Fruit fly (Drosophila melanogaster) whole organism, embryonic: ENCODE results near the gene sals.

Experiments used
- Aef1 ChIP-seq: fragments of 200-800 bp; sonication (Bioruptor generic); IDR thresholded peaks from 3 replicates; pipeline ENCODE4 v1.3.6; 2022; ENCODE audit warnings: missing biosample characterization, missing genetic modification characterization
- Antp ChIP-seq: fragments of 200-800 bp; sonication (Bioruptor generic); optimal IDR thresholded peaks from 3 replicates; lab custom pipeline; 2016; ENCODE audit warnings: missing biosample characterization, missing genetic modification characterization
- Blimp-1 ChIP-seq: fragments of 200-800 bp; sonication (Bioruptor generic); optimal IDR thresholded peaks from 3 replicates; lab custom pipeline; 2018; ENCODE audit warnings: missing biosample characterization, missing genetic modification characterization, mild to moderate bottlenecking, moderate library complexity, missing genetic modification reagents
- CG12659 ChIP-seq: fragments of 200-800 bp; sonication (Bioruptor generic); optimal IDR thresholded peaks from 3 replicates; lab custom pipeline; 2017; ENCODE audit warnings: mild to moderate bottlenecking, missing biosample characterization, missing genetic modification reagents, missing genetic modification characterization
- CG14441 ChIP-seq: fragments of 200-800 bp; sonication (Bioruptor generic); IDR thresholded peaks from 2 replicates; pipeline ENCODE4 v1.3.6; 2022; ENCODE audit warnings: missing biosample characterization, missing genetic modification characterization
- CG17568 ChIP-seq: fragments of 200-800 bp; sonication (Bioruptor generic); optimal IDR thresholded peaks from 2 replicates; lab custom pipeline; 2018; ENCODE audit warnings: missing biosample characterization, mild to moderate bottlenecking, missing genetic modification characterization, moderate library complexity
- CG17612 ChIP-seq: fragments of 200-800 bp; sonication (Bioruptor generic); IDR thresholded peaks from 2 replicates; pipeline ENCODE4 v1.3.6; 2022; ENCODE audit warnings: missing biosample characterization, missing genetic modification characterization
- CG18262 ChIP-seq: fragments of 200-800 bp; optimal IDR thresholded peaks from 3 replicates; lab custom pipeline; 2019; ENCODE audit warnings: missing biosample characterization, mild to moderate bottlenecking, missing genetic modification characterization, moderate library complexity
- CG18764 ChIP-seq: fragments of 200-800 bp; sonication (Bioruptor generic); optimal IDR thresholded peaks from 3 replicates; lab custom pipeline; 2016; ENCODE audit warnings: missing biosample characterization, missing genetic modification characterization
- CG31365 ChIP-seq: fragments of 200-800 bp; sonication (Bioruptor generic); optimal IDR thresholded peaks from 2 replicates; lab custom pipeline; 2018; ENCODE audit warnings: missing biosample characterization, mild to moderate bottlenecking, missing genetic modification characterization
- CG3281 ChIP-seq: fragments of 200-800 bp; sonication (Bioruptor generic); optimal IDR thresholded peaks from 3 replicates; lab custom pipeline; 2017; ENCODE audit warnings: missing biosample characterization, mild to moderate bottlenecking, missing genetic modification characterization
- CG3847 ChIP-seq: fragments of 200-800 bp; sonication (Bioruptor generic); IDR thresholded peaks from 2 replicates; pipeline ENCODE4 v1.3.6; 2022; ENCODE audit warnings: missing biosample characterization, missing genetic modification characterization
- CG4730 ChIP-seq: fragments of 200-800 bp; sonication (Bioruptor generic); IDR thresholded peaks from 2 replicates; pipeline ENCODE4 v1.3.6; 2022; ENCODE audit warnings: missing biosample characterization, missing genetic modification characterization
- CG4820 ChIP-seq: fragments of 200-800 bp; sonication (Bioruptor generic); optimal IDR thresholded peaks from 3 replicates; lab custom pipeline; 2016; ENCODE audit warnings: missing biosample characterization, missing genetic modification characterization
- CG7271 ChIP-seq: fragments of 200-800 bp; sonication (Bioruptor generic); optimal IDR thresholded peaks from 2 replicates; lab custom pipeline; 2018; ENCODE audit warnings: missing biosample characterization, mild to moderate bottlenecking, missing genetic modification characterization, moderate library complexity
- CG9215 ChIP-seq: fragments of 200-800 bp; sonication (Bioruptor generic); IDR thresholded peaks from 2 replicates; pipeline ENCODE4 v1.3.6; 2022; ENCODE audit warnings: missing biosample characterization, missing genetic modification characterization
- Camta ChIP-seq: fragments of 200-800 bp; sonication (Bioruptor generic); optimal IDR thresholded peaks from 2 replicates; lab custom pipeline; 2016; ENCODE audit warnings: missing biosample characterization, missing genetic modification characterization
- Dip2 ChIP-seq: fragments of 200-800 bp; sonication (Bioruptor generic); IDR thresholded peaks from 2 replicates; pipeline ENCODE4 v1.3.6; 2022; ENCODE audit warnings: missing biosample characterization, missing genetic modification characterization
- Fer3 ChIP-seq: fragments of 200-800 bp; sonication (Bioruptor generic); optimal IDR thresholded peaks from 2 replicates; lab custom pipeline; 2018; ENCODE audit warnings: missing biosample characterization, mild to moderate bottlenecking, missing genetic modification characterization, moderate library complexity
- Gsc ChIP-seq: fragments of 200-800 bp; sonication (Bioruptor generic); IDR thresholded peaks from 2 replicates; pipeline ENCODE4 v1.3.6; 2022; ENCODE audit warnings: missing biosample characterization, missing genetic modification characterization
- HLHmδ ChIP-seq: fragments of 200-800 bp; sonication (Bioruptor generic); optimal IDR thresholded peaks from 2 replicates; lab custom pipeline; 2018; ENCODE audit warnings: missing biosample characterization, mild to moderate bottlenecking, missing genetic modification characterization, moderate library complexity
- Hand ChIP-seq: fragments of 200-800 bp; sonication (Bioruptor generic); optimal IDR thresholded peaks from 2 replicates; lab custom pipeline; 2017; ENCODE audit warnings: mild to moderate bottlenecking, missing biosample characterization, missing genetic modification reagents, missing genetic modification characterization
- Hey ChIP-seq: fragments of 200-800 bp; sonication (Bioruptor generic); optimal IDR thresholded peaks from 3 replicates; lab custom pipeline; 2018; ENCODE audit warnings: missing biosample characterization, mild to moderate bottlenecking, missing genetic modification characterization
- MESR4 ChIP-seq: fragments of 200-800 bp; sonication (Bioruptor generic); optimal IDR thresholded peaks from 2 replicates; lab custom pipeline; 2018; ENCODE audit warnings: missing biosample characterization, mild to moderate bottlenecking, missing genetic modification characterization, moderate library complexity
- Mes4 ChIP-seq: fragments of 200-800 bp; sonication (Bioruptor generic); optimal IDR thresholded peaks from 2 replicates; lab custom pipeline; 2016; ENCODE audit warnings: missing biosample characterization, missing genetic modification characterization
- Sry-β ChIP-seq: fragments of 200-800 bp; sonication (Bioruptor generic); optimal IDR thresholded peaks from 2 replicates; lab custom pipeline; 2018; ENCODE audit warnings: missing biosample characterization, mild to moderate bottlenecking, missing genetic modification characterization, moderate library complexity
- Stat92E ChIP-seq, 3 experiments: fragments of >200 bp in 2 of 3; fragments of 200-800 bp in 1 of 3; sonication (Bioruptor generic) in 1 of 3; optimal IDR thresholded peaks; 2 replicates each; lab custom pipeline; 2017 to 2019; ENCODE audit warnings: missing biosample characterization in 3 of 3, missing genetic modification characterization in 3 of 3, mild to moderate bottlenecking in 1 of 3, moderate library complexity in 1 of 3
- TFAM ChIP-seq: fragments of 200-800 bp; sonication (Bioruptor generic); optimal IDR thresholded peaks from 2 replicates; lab custom pipeline; 2017; ENCODE audit warnings: missing biosample characterization, missing genetic modification characterization, inconsistent platforms
- Taf1 ChIP-seq: fragments of 200-800 bp; sonication (Bioruptor generic); IDR thresholded peaks from 2 replicates; pipeline ENCODE4 v1.3.6; 2022; ENCODE audit warnings: missing biosample characterization, missing genetic modification characterization
- bsh ChIP-seq, 2 experiments: fragments of 200-800 bp; sonication (Bioruptor generic); optimal IDR thresholded peaks; 2 replicates each; lab custom pipeline; 2017 to 2018; ENCODE audit warnings: mild to moderate bottlenecking in 2 of 2, missing biosample characterization in 2 of 2, missing genetic modification characterization in 2 of 2, moderate library complexity in 1 of 2
- danr ChIP-seq: fragments of 200-800 bp; sonication (Bioruptor generic); IDR thresholded peaks from 2 replicates; pipeline ENCODE4 v1.3.6; 2022; ENCODE audit warnings: missing biosample characterization, missing genetic modification characterization
- exex ChIP-seq: fragments of 200-800 bp; sonication (Bioruptor generic); optimal IDR thresholded peaks from 4 replicates; lab custom pipeline; 2018; ENCODE audit warnings: missing biosample characterization, mild to moderate bottlenecking, missing genetic modification characterization, moderate library complexity
- fd3F ChIP-seq: fragments of 200-800 bp; sonication (Bioruptor generic); optimal IDR thresholded peaks from 2 replicates; lab custom pipeline; 2018; ENCODE audit warnings: missing biosample characterization, mild to moderate bottlenecking, missing genetic modification characterization, moderate library complexity
- gce ChIP-seq: fragments of 200-800 bp; sonication (Bioruptor generic); IDR thresholded peaks from 3 replicates; pipeline ENCODE4 v1.3.6; 2022; ENCODE audit warnings: missing biosample characterization, missing genetic modification characterization
- gfzf ChIP-seq: fragments of 200-800 bp; sonication (Bioruptor generic); optimal IDR thresholded peaks from 2 replicates; lab custom pipeline; 2016; ENCODE audit warnings: missing biosample characterization, mild to moderate bottlenecking, missing genetic modification characterization, moderate library complexity
- hb ChIP-seq: fragments of 200-800 bp; sonication (Bioruptor generic); IDR thresholded peaks from 3 replicates; pipeline ENCODE4 v1.3.6; 2022; ENCODE audit warnings: missing biosample characterization, missing genetic modification characterization; ENCODE audit not compliant: partially characterized antibody
- insv ChIP-seq, 2 experiments: fragments of 200-800 bp; sonication (Bioruptor generic); optimal IDR thresholded peaks; 3 replicates each; lab custom pipeline; 2016 to 2018; ENCODE audit warnings: missing biosample characterization in 2 of 2, missing genetic modification characterization in 2 of 2
- kay ChIP-seq: fragments of 200-800 bp; sonication (Bioruptor generic); optimal IDR thresholded peaks from 2 replicates; lab custom pipeline; 2016; ENCODE audit warnings: missing biosample characterization, missing genetic modification characterization
- lab ChIP-seq: fragments of 200-800 bp; sonication (Bioruptor generic); optimal IDR thresholded peaks from 3 replicates; lab custom pipeline; 2017; ENCODE audit warnings: missing biosample characterization, missing genetic modification characterization, mild to moderate bottlenecking, moderate library complexity, missing genetic modification reagents
- lmd ChIP-seq: fragments of 200-800 bp; sonication (Bioruptor generic); IDR thresholded peaks from 2 replicates; pipeline ENCODE4 v1.3.6; 2022; ENCODE audit warnings: missing biosample characterization, missing genetic modification characterization
- lov ChIP-seq, 2 experiments: fragments of 200-800 bp in 1 of 2; fragments of >200 bp in 1 of 2; sonication (Bioruptor generic) in 1 of 2; IDR thresholded peaks in 1 of 2; optimal IDR thresholded peaks in 1 of 2; 2 replicates in 1 of 2; 3 replicates in 1 of 2; pipeline versions ENCODE4 v1.3.6 to Lab custom; 2017 to 2022; ENCODE audit warnings: missing biosample characterization in 1 of 2, missing genetic modification characterization in 1 of 2
- rib ChIP-seq: fragments of 200-800 bp; sonication (Bioruptor generic); IDR thresholded peaks from 2 replicates; pipeline ENCODE4 v1.3.6; 2022; ENCODE audit warnings: missing biosample characterization, missing genetic modification characterization
- ro ChIP-seq: fragments of 200-800 bp; sonication (Bioruptor generic); IDR thresholded peaks from 2 replicates; pipeline ENCODE4 v1.3.6; 2022; ENCODE audit warnings: missing biosample characterization, missing genetic modification characterization
- sc ChIP-seq, 3 experiments: fragments of >200 bp in 2 of 3; fragments of 200-800 bp in 1 of 3; sonication (Bioruptor generic) in 1 of 3; optimal IDR thresholded peaks; 2 replicates in 2 of 3; 3 replicates in 1 of 3; lab custom pipeline; 2017; ENCODE audit warnings: mild to moderate bottlenecking in 1 of 3, missing biosample characterization in 1 of 3, missing genetic modification characterization in 1 of 3, missing genetic modification reagents in 1 of 3
- schlank ChIP-seq: fragments of 200-800 bp; sonication (Bioruptor generic); optimal IDR thresholded peaks from 2 replicates; lab custom pipeline; 2018; ENCODE audit warnings: missing biosample characterization, mild to moderate bottlenecking, missing genetic modification characterization
- sens ChIP-seq: fragments of 200-800 bp; sonication (Bioruptor generic); peaks from one replicate; lab custom pipeline; 2016; ENCODE audit warnings: missing biosample characterization, missing genetic modification characterization
- sr ChIP-seq: fragments of 200-800 bp; sonication (Bioruptor generic); IDR thresholded peaks from 3 replicates; pipeline ENCODE4 v1.3.6; 2022; ENCODE audit warnings: missing biosample characterization, missing genetic modification characterization
- trh ChIP-seq: fragments of 200-800 bp; sonication (Bioruptor generic); optimal IDR thresholded peaks from 2 replicates; lab custom pipeline; 2016; ENCODE audit warnings: missing biosample characterization, missing genetic modification characterization
- wek ChIP-seq: fragments of 200-800 bp; sonication (Bioruptor generic); optimal IDR thresholded peaks from 3 replicates; lab custom pipeline; 2018; ENCODE audit warnings: missing biosample characterization, mild to moderate bottlenecking, missing genetic modification characterization, moderate library complexity

sals gene

DNA sequence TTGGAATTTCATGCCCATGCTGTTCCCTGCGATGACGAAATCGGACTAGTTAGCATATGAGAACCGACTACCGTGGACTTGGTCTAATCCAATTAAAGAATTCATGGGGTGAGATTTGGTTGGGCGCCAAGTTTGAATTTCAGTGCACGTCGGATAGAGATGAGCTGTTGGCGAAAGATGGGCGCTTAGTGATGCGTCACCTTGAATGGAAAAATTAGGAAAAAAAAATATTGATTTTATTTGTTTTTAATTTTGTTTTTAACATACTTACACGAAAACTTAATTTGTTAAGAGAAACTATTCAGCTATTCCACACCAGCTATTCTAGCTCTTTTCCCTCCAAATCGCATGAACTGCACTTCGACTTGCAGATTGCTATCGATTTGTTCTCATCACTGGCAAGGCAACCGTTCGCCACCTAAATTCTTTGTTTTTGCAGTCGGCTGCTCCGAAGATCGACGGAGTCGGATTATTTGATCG, 29.9 kb downstream of the sals start, which contains the start of the genes ninaG and Sptz (continued):
- TF ChIP-seq Blimp-1 (peak; percentile 86), wek (no peak), CG7271 (tag; lab: Kevin White, UChicago) (peak; percentile 83), lab (peak; percentile 94), gfzf (GFP tag; lab: Kevin White, UChicago) (peak; percentile 39), CG12659 (peak; percentile 92), Stat92E (GFP tag; optimal IDR thresholded peaks at IDR 0.05; lab: Kevin White, UChicago) (no peak), CG17612 (GFP tag; lab: Robert Waterston, UW) (peak; percentile 73), Gsc (GFP tag; lab: Robert Waterston, UW) (peak; percentile 81), CG3281 (peak; percentile 87), Sry-β (GFP tag; lab: Kevin White, UChicago) (peak; percentile 99), CG18764 (peak; percentile 90), trh (GFP tag; lab: Kevin White, UChicago) (peak; percentile 90), gce (GFP tag; lab: Robert Waterston, UW) (peak; percentile 87), CG31365 (tag; lab: Kevin White, UChicago) (peak; percentile 6), MESR4 (GFP tag; lab: Kevin White, UChicago) (no peak), sc (optimal IDR thresholded peaks at IDR 0.05; lab: Kevin White, UChicago) (no peak), sc (GFP tag; optimal IDR thresholded peaks at IDR 0.05; lab: Kevin White, UChicago) (peak; percentile 81), CG3847 (GFP tag; lab: Robert Waterston, UW) (peak; percentile 95), danr (GFP tag; lab: Robert Waterston, UW) (peak; percentile 88), Hand (peak; percentile 59), CG9215 (peak; percentile 94), Dip2 (GFP tag; lab: Robert Waterston, UW) (peak; percentile 43; the same call in 1 of the 2 replicates), lmd (peak; percentile 97), ro (GFP tag; lab: Robert Waterston, UW) (peak; percentile 90), CG17568 (GFP tag; lab: Kevin White, UChicago) (no peak), Taf1 (GFP tag; lab: Robert Waterston, UW) (peak; percentile 90), CG4820 (GFP tag; lab: Kevin White, UChicago) (peak; percentile 95), CG18262 (tag; lab: Kevin White, UChicago) (peak; percentile 89), CG14441 (GFP tag; lab: Robert Waterston, UW) (peak; percentile 96), hb (no peak), Mes4 (GFP tag; lab: Kevin White, UChicago) (peak; percentile 86), HLHmδ (GFP tag; lab: Kevin White, UChicago) (no peak), lov (optimal IDR thresholded peaks at IDR 0.05; lab: Kevin White, UChicago) (no peak), lov (GFP tag; IDR thresholded peaks at IDR 0.05; lab: Robert Waterston, UW) (peak; percentile 92), Fer3 (tag; lab: Kevin White, UChicago) (peak; percentile 91), TFAM (GFP tag; lab: Kevin White, UChicago) (peak; percentile 61), CG4730 (GFP tag; lab: Robert Waterston, UW) (peak; percentile 95), rib (GFP tag; lab: Robert Waterston, UW) (peak; percentile 83), bsh (GFP tag; optimal IDR thresholded peaks at IDR 0.05; lab: Kevin White, UChicago) (peak in 1 of 2 experiments; percentile 93), schlank (peak; percentile 73), Antp (GFP tag; lab: Kevin White, UChicago) (peak; percentile 95), Camta (GFP tag; lab: Kevin White, UChicago) (peak; percentile 94), fd3F (GFP tag; lab: Kevin White, UChicago) (peak; percentile 86), insv (GFP tag; optimal IDR thresholded peaks at IDR 0.05; lab: Kevin White, UChicago) (peak in 1 of 2 experiments; percentile 16), kay (GFP tag; lab: Kevin White, UChicago) (peak; percentile 93), Hey (tag; lab: Kevin White, UChicago) (peak; percentile 80), exex (tag; lab: Kevin White, UChicago) (no peak), sr (GFP tag; lab: Robert Waterston, UW) (peak; percentile 64; the same call in 1 of the 3 replicates), sens (peak; percentile 99), Aef1 (peak; percentile 96)
